Worm (Caenorhabditis elegans) whole organism, midembryonic: ENCODE data around the gene top-2.

ENCODE experiments used
- T22C8.4 ChIP-seq: fragments of 200-800 bp; sonication (Bioruptor generic); IDR thresholded peaks from 2 replicates; pipeline ENCODE4 v1.3.6; 2022; ENCODE audit warnings: missing genetic modification characterization, missing compliant biosample characterization
- cog-1 ChIP-seq: sonication (generic microtip); optimal IDR thresholded peaks from 2 replicates; lab custom pipeline; 2016; ENCODE audit warnings: missing genetic modification characterization, missing compliant biosample characterization
- flt-1 ChIP-seq: fragments of 200-800 bp; sonication (Bioruptor generic); IDR thresholded peaks from 2 replicates; pipeline ENCODE4 v1.3.6; 2022; ENCODE audit warnings: missing genetic modification characterization, missing compliant biosample characterization
- klf-2 ChIP-seq: fragments of 200-800 bp; sonication (Bioruptor generic); conservative IDR thresholded peaks from 2 replicates; pipeline ENCODE4 v1.3.6; 2022; ENCODE audit warnings: missing genetic modification reagents, missing genetic modification characterization, missing compliant biosample characterization
- med-1 ChIP-seq: sonication (generic microtip); optimal IDR thresholded peaks from 2 replicates; lab custom pipeline; 2017; ENCODE audit warnings: missing genetic modification characterization, mild to moderate bottlenecking, missing compliant biosample characterization, antibody characterized with exemption, missing genetic modification reagents; ENCODE audit not compliant: insufficient read depth
- ref-1 ChIP-seq: fragments of 200-800 bp; sonication (Bioruptor generic); conservative IDR thresholded peaks from 2 replicates; pipeline ENCODE4 v1.3.6; 2022; ENCODE audit warnings: missing genetic modification reagents, missing genetic modification characterization, missing compliant biosample characterization
- tab-1 ChIP-seq: fragments of 200-800 bp; sonication (Bioruptor generic); IDR thresholded peaks from 2 replicates; pipeline ENCODE4 v1.3.6; 2022; ENCODE audit warnings: missing genetic modification characterization, missing compliant biosample characterization
- ztf-23 ChIP-seq: fragments of 200-800 bp; sonication (Bioruptor generic); IDR thresholded peaks from 2 replicates; pipeline ENCODE4 v1.3.6; 2022; ENCODE audit warnings: missing genetic modification reagents, missing genetic modification characterization, missing compliant biosample characterization
- ztf-29 ChIP-seq: fragments of 200-800 bp; sonication (Bioruptor generic); IDR thresholded peaks from 2 replicates; pipeline ENCODE4 v1.3.6; 2022; ENCODE audit warnings: missing genetic modification reagents, missing genetic modification characterization, missing compliant biosample characterization

The top-2 gene

ce11 chrII:11874674-11875198 lies at the start of gene top-2, which contains the start of gene npp-3:
TSS of gene top-2 (plus strand) at chrII:11875148.
TSS of gene npp-3 (minus strand) at chrII:11874788.
- TF ChIP-seq med-1 (no peak), ztf-29 (peak; percentile 40; the same call in 1 of the 2 replicates)

DNA sequence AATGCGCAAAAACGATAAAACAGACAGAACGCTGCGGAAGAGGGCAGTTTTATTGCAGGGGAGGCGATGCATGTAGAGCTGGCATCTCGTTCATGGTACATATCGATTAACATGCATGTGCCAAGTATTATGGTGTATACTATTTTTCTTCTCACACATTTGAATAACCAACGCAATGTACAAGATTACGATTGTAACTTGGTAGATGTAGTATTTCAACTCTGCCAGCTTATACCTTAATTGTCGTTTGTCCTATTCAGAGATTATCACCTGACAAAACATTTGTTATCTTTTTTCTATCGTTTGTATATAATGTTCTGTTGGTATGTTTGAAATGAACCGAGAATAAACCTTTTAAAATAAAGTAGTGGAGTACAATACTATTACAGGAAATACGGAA lies 45.0 kb upstream of the top-2 start, which contains the start of gene pes-5:
pes-5 (minus strand) TSS at position 101 of the 400 bp plus-strand sequence.
- TF ChIP-seq klf-2 (GFP tag; lab: Robert Waterston, UW) (no peak), T22C8.4 (no peak), cog-1 (tag; lab: Kevin White, UChicago) (no peak), ztf-23 (GFP tag; lab: Robert Waterston, UW) (no peak), tab-1 (GFP tag; lab: Robert Waterston, UW) (no peak), ztf-29 (no peak), flt-1 (GFP tag; lab: Robert Waterston, UW) (no peak), med-1 (no peak)

DNA sequence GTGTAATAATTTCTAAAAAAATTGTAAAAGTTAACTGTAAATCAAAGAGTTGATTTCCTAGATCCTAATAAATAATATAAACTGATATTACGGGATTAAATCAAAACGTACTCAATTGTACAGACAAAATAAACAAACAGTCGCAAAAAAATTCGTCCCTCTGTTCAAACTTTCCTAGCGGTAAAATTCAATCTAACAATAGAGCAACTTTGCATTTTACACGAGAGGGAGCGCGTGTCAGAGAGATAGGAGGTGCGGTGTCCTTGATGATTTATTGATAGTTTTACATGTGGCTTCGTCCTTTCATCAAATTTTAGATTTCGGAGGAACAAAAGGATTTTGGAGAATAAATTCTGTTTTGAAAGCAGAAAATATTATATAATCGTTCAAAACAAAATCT lies 44.3 kb upstream of the top-2 start:
- TF ChIP-seq ztf-23 (GFP tag; lab: Robert Waterston, UW) (no peak), flt-1 (GFP tag; lab: Robert Waterston, UW) (no peak), klf-2 (GFP tag; lab: Robert Waterston, UW) (no peak), tab-1 (GFP tag; lab: Robert Waterston, UW) (no peak), ztf-29 (no peak), med-1 (no peak), ref-1 (no peak), cog-1 (tag; lab: Kevin White, UChicago) (no peak), T22C8.4 (no peak)

DNA sequence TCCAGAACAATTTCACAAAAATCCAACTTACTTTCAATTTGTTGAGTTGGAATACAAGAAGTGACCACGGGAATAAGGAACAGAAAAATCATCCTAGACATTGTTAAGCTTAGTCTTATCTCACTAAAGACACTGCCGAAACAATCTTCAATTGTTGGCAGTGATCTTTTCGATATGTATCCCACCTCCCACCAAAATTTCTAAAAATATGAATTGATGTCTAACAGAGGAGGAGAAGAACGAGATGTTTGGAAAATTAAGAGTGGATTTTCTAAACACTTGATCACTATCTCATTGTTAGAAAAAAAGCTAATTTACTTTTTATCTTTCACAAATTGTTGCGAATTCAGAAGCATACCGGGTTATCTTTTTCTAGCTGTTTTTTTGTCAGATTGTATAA lies 42.5 kb upstream of the top-2 start, which contains the start of gene clec-144:
clec-144 (minus strand) TSS at position 101 of the 400 bp plus-strand sequence.
- TF ChIP-seq cog-1 (tag; lab: Kevin White, UChicago) (no peak), tab-1 (GFP tag; lab: Robert Waterston, UW) (no peak), flt-1 (GFP tag; lab: Robert Waterston, UW) (no peak), ref-1 (no peak), ztf-23 (GFP tag; lab: Robert Waterston, UW) (no peak), med-1 (no peak)

- TF ChIP-seq flt-1 (GFP tag; lab: Robert Waterston, UW) (no peak), T22C8.4 (no peak), cog-1 (tag; lab: Kevin White, UChicago) (no peak), ztf-29 (no peak)
Observed at ce11 chrII:11835208-11835607, 39.7 kb upstream of the top-2 start, which contains the start of gene T27D12.6. TSS of gene T27D12.6 (plus strand) at chrII:11835508.

DNA sequence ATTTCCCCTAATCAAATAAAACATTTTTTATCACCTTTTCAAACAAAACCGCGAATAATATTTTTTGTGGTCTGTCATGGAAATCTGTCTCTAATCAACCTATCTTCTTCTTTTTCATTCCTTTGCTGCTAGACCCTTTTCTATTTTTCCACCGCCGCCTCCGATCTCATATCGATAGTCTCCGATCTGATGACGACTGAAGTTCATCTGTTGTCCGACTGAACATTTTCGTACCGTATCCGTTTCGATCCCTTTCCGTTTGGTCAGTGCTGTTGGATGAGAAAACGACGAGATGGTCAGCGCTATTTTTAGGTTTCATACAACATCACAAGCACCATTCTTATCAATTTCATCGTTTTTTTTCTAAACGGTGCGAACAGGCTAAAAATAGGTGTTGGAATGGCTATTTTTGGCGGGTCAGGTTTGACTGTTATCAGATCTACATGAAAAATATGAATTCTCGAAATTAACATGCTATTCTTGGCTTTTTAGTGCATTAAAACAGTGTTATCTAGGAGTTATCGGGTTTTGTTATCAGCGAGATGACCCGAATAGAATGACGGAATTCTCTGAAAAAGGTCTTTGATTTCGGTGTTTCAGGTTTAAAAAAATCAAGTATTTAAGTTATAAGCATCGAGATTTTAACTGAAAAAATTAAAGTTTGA lies 38.3 kb upstream of the top-2 start:
- TF ChIP-seq flt-1 (GFP tag; lab: Robert Waterston, UW) (no peak), tab-1 (GFP tag; lab: Robert Waterston, UW) (no peak), ref-1 (no peak), klf-2 (GFP tag; lab: Robert Waterston, UW) (no peak), ztf-23 (GFP tag; lab: Robert Waterston, UW) (no peak), cog-1 (tag; lab: Kevin White, UChicago) (no peak), med-1 (no peak), ztf-29 (no peak), T22C8.4 (no peak)

- no peak for TF ChIP-seq tab-1 (GFP tag; lab: Robert Waterston, UW)
- TF ChIP-seq cog-1 (tag; lab: Kevin White, UChicago) = no peak
- no peak for TF ChIP-seq ztf-29
- no peak for TF ChIP-seq flt-1 (GFP tag; lab: Robert Waterston, UW)
- no peak for TF ChIP-seq T22C8.4
- no peak for TF ChIP-seq klf-2 (GFP tag; lab: Robert Waterston, UW)
- no peak for TF ChIP-seq ref-1
- no peak for TF ChIP-seq ztf-23 (GFP tag; lab: Robert Waterston, UW)
- TF ChIP-seq med-1 = no peak
Observed at ce11 chrII:11838353-11838752, 36.6 kb upstream of the top-2 start.

- TF ChIP-seq cog-1 (tag; lab: Kevin White, UChicago) = no peak
- TF ChIP-seq T22C8.4 = no peak
- TF ChIP-seq ztf-29 = no peak
- TF ChIP-seq med-1 = no peak
- no peak for TF ChIP-seq klf-2 (GFP tag; lab: Robert Waterston, UW)
- no peak for TF ChIP-seq tab-1 (GFP tag; lab: Robert Waterston, UW)
- no peak for TF ChIP-seq ztf-23 (GFP tag; lab: Robert Waterston, UW)
- no peak for TF ChIP-seq flt-1 (GFP tag; lab: Robert Waterston, UW)
- no peak for TF ChIP-seq ref-1
Observed at ce11 chrII:11839116-11839515, 35.8 kb upstream of the top-2 start.

- TF ChIP-seq flt-1 (GFP tag; lab: Robert Waterston, UW) (no peak), klf-2 (GFP tag; lab: Robert Waterston, UW) (no peak), ref-1 (no peak)
Observed at ce11 chrII:11841653-11842052, 33.3 kb upstream of the top-2 start.

ce11 chrII:11842317-11842716 lies 32.6 kb upstream of the top-2 start, which contains the start of gene T27D12.1:
TSS of gene T27D12.1 (plus strand) at chrII:11842617.
- TF ChIP-seq tab-1 (GFP tag; lab: Robert Waterston, UW) = no peak
- TF ChIP-seq ztf-23 (GFP tag; lab: Robert Waterston, UW) = no peak
- no peak for TF ChIP-seq klf-2 (GFP tag; lab: Robert Waterston, UW)
- TF ChIP-seq ztf-29 = no peak
- no peak for TF ChIP-seq med-1
- TF ChIP-seq ref-1 = no peak
- TF ChIP-seq T22C8.4 = no peak
- TF ChIP-seq cog-1 (tag; lab: Kevin White, UChicago) = no peak
- TF ChIP-seq flt-1 (GFP tag; lab: Robert Waterston, UW) = no peak
